Fruit fly (Drosophila melanogaster): ENCODE data around the gene dpr16.

The dpr16 gene

DNA sequence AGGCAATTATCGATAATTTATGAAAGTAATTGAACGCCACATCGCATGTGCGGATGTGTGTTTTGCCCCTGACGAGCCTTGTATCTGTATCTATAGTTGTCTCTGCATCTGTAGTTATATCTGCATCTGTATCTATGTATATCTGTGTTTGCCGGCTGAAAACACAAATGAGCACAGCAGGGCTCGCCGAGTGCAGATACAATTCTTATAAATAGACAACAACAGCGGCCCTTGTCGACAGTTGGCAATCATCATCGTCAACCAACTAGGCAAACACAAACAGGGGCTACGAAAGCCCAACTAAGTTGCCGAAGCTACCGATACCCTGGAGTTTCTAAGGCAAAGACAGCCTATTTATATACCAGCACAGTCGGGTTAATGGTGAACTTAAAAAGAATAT lies 43.8 kb upstream of the dpr16 start (continued):
- TF ChIP-seq CG31388 (GFP tag; optimal IDR thresholded peaks at IDR 0.05) (no peak), jumu (GFP tag; optimal IDR thresholded peaks at IDR 0.05) (no peak), D19A (tag; optimal IDR thresholded peaks at IDR 0.05) (no peak), Mrtf (GFP tag; IDR thresholded peaks at IDR 0.05) (no peak), CG10654 (GFP tag; optimal IDR thresholded peaks at IDR 0.05) (no peak), Trl (optimal IDR thresholded peaks at IDR 0.05) (no peak), Trl (GFP tag; optimal IDR thresholded peaks at IDR 0.05) (no peak), CG10565 (GFP tag; optimal IDR thresholded peaks at IDR 0.05) (no peak), CG34224 (GFP tag; IDR thresholded peaks at IDR 0.05; ENCODE audit: partially characterized antibody) (no peak), tap (tag; optimal IDR thresholded peaks at IDR 0.05) (no peak), dpn (GFP tag; optimal IDR thresholded peaks at IDR 0.05) (no peak), CG32532 (GFP tag; IDR thresholded peaks at IDR 0.05) (no peak), CG42726 (GFP tag; IDR thresholded peaks at IDR 0.05; ENCODE audit: partially characterized antibody) (no peak), Hey (tag; optimal IDR thresholded peaks at IDR 0.05) (no peak), lola (GFP tag; optimal IDR thresholded peaks at IDR 0.05) (peak in 1 of 3 experiments; percentile 3), ssp (GFP tag; IDR thresholded peaks at IDR 0.05) (no peak), prd (optimal IDR thresholded peaks at IDR 0.05) (no peak), prd (GFP tag; IDR thresholded peaks at IDR 0.05) (no peak), CG8388 (GFP tag; optimal IDR thresholded peaks at IDR 0.05) (no peak), CG15601 (tag; optimal IDR thresholded peaks at IDR 0.05) (peak; percentile 26), lab (GFP tag; optimal IDR thresholded peaks at IDR 0.05) (peak; percentile 13), Max (GFP tag; optimal IDR thresholded peaks at IDR 0.05) (no peak), unpg (GFP tag; optimal IDR thresholded peaks at IDR 0.05) (no peak), CG8478 (optimal IDR thresholded peaks at IDR 0.05) (no peak), CG10543 (GFP tag; optimal IDR thresholded peaks at IDR 0.05) (peak; percentile 11), CG32767 (GFP tag; IDR thresholded peaks at IDR 0.05) (no peak), klu (GFP tag; IDR thresholded peaks at IDR 0.05) (no peak), da (GFP tag; optimal IDR thresholded peaks at IDR 0.05) (peak; percentile 25), Med (GFP tag) (peak; percentile 78), pros (GFP tag; optimal IDR thresholded peaks at IDR 0.05) (no peak), CG34376 (GFP tag; optimal IDR thresholded peaks at IDR 0.05) (no peak), CG18476 (GFP tag; optimal IDR thresholded peaks at IDR 0.05) (no peak), gro (GFP tag; optimal IDR thresholded peaks at IDR 0.05) (no peak), HLH3B (GFP tag; IDR thresholded peaks at IDR 0.05) (no peak), peb (GFP tag; IDR thresholded peaks at IDR 0.05) (no peak), CG17829 (tag; optimal IDR thresholded peaks at IDR 0.05) (no peak), Side (GFP tag; optimal IDR thresholded peaks at IDR 0.05) (no peak), Awh (GFP tag; IDR thresholded peaks at IDR 0.05) (peak; percentile 39; the same call in 1 of the 2 replicates), ato (GFP tag; IDR thresholded peaks at IDR 0.05; ENCODE audit: partially characterized antibody) (no peak), MTF-1 (GFP tag; optimal IDR thresholded peaks at IDR 0.05; ENCODE audit: borderline replicate concordance) (peak; percentile 51), onecut (GFP tag; IDR thresholded peaks at IDR 0.05) (no peak), CG2129 (GFP tag; IDR thresholded peaks at IDR 0.05; ENCODE audit: partially characterized antibody) (no peak), CG15073 (GFP tag; optimal IDR thresholded peaks at IDR 0.05) (no peak), Dek (tag; optimal IDR thresholded peaks at IDR 0.05) (no peak), trem (tag; optimal IDR thresholded peaks at IDR 0.05) (no peak), Pdp1 (GFP tag; optimal IDR thresholded peaks at IDR 0.05) (peak in 1 of 2 experiments; percentile 2), Myb (GFP tag; optimal IDR thresholded peaks at IDR 0.05) (no peak), CG14965 (GFP tag; optimal IDR thresholded peaks at IDR 0.05; ENCODE audit: borderline replicate concordance) (no peak), knrl (GFP tag; IDR thresholded peaks at IDR 0.05; ENCODE audit: partially characterized antibody) (no peak), Hmr (GFP tag; optimal IDR thresholded peaks at IDR 0.05) (no peak), sens-2 (GFP tag; IDR thresholded peaks at IDR 0.05) (no peak)

Data from whole organism, embryonic.